Worm (Caenorhabditis elegans): Measurements from ENCODE around the gene F22E5.9.

ce11 chrII:2649015-2649414 is 10.8 kb downstream of the F22E5.9 start:
- TF ChIP-seq him-1 (tag; optimal IDR thresholded peaks at IDR 0.05) (no peak), dao-5 (tag; optimal IDR thresholded peaks at IDR 0.05) (no peak)
